Worm (Caenorhabditis elegans) whole organism, L4 larva: Measurements from ENCODE around the gene set-19.

ENCODE experiments used
- F26F4.8 ChIP-seq: fragments of 200-800 bp; sonication (Bioruptor generic); conservative IDR thresholded peaks from 2 replicates; pipeline ENCODE4 v1.3.6; 2022; ENCODE audit warnings: missing genetic modification characterization, missing compliant biosample characterization
- R02D3.7 ChIP-seq: fragments of 150-350 bp; sonication (generic microtip); optimal IDR thresholded peaks from 3 replicates; lab custom pipeline; 2014; ENCODE audit warnings: missing biosample characterization, missing genetic modification characterization
- Y105C5A.15 ChIP-seq: fragments of 200-800 bp; sonication (Bioruptor generic); IDR thresholded peaks from 2 replicates; pipeline ENCODE4 v1.3.6; 2022; ENCODE audit warnings: missing genetic modification characterization, missing compliant biosample characterization
- Y75B8A.6 ChIP-seq: fragments of 200-800 bp; sonication (Bioruptor generic); IDR thresholded peaks from 2 replicates; pipeline ENCODE4 v1.3.6; 2022; ENCODE audit warnings: missing genetic modification reagents, missing genetic modification characterization, missing compliant biosample characterization
- ama-1 ChIP-seq: fragments of 150-350 bp; optimal IDR thresholded peaks from 2 replicates; lab custom pipeline; 2014; ENCODE audit warnings: inconsistent platforms, mixed read lengths
- ceh-28 ChIP-seq: fragments of 150-350 bp; optimal IDR thresholded peaks from 2 replicates; lab custom pipeline; 2014; ENCODE audit warnings: missing biosample characterization, missing genetic modification reagents, missing genetic modification characterization
- ceh-82 ChIP-seq: sonication (generic microtip); optimal IDR thresholded peaks from 2 replicates; lab custom pipeline; 2017; ENCODE audit warnings: missing biosample characterization, missing genetic modification characterization
- jun-1 ChIP-seq: fragments of 150-350 bp; optimal IDR thresholded peaks from 2 replicates; lab custom pipeline; 2014; ENCODE audit warnings: missing biosample characterization, missing genetic modification reagents, missing genetic modification characterization
- lim-7 ChIP-seq: fragments of 200-800 bp; sonication (Bioruptor generic); IDR thresholded peaks from 2 replicates; pipeline ENCODE4 v1.3.6; 2022; ENCODE audit warnings: missing genetic modification characterization, missing compliant biosample characterization
- lin-15B ChIP-seq: fragments of 150-350 bp; sonication (generic microtip); optimal IDR thresholded peaks from 3 replicates; lab custom pipeline; 2014; ENCODE audit warnings: missing biosample characterization, missing genetic modification characterization
- spr-1 ChIP-seq: sonication (generic microtip); optimal IDR thresholded peaks from 2 replicates; lab custom pipeline; 2016; ENCODE audit warnings: mild to moderate bottlenecking, missing genetic modification characterization, missing compliant biosample characterization
- spr-3 ChIP-seq: fragments of 200-800 bp; sonication (Bioruptor generic); optimal IDR thresholded peaks from 2 replicates; lab custom pipeline; 2018; ENCODE audit warnings: mild to moderate bottlenecking, missing genetic modification characterization, missing compliant biosample characterization
- unc-130 ChIP-seq: sonication (generic microtip); optimal IDR thresholded peaks from 2 replicates; lab custom pipeline; 2016; ENCODE audit warnings: missing genetic modification reagents, missing genetic modification characterization, missing compliant biosample characterization

ce11 chrX:5714077-5714675 lies 34.2 kb upstream of the set-19 start, which contains the start of gene cyp-43A1:
- TF ChIP-seq lim-7: no peak
- TF ChIP-seq unc-130 (GFP tag; lab: Kevin White, UChicago): no peak
- no peak for TF ChIP-seq ceh-28
- TF ChIP-seq lin-15B (tag; lab: Kevin White, UChicago): no peak
- TF ChIP-seq spr-3: no peak
- TF ChIP-seq F26F4.8 (GFP tag; lab: Robert Waterston, UW): no peak
- TF ChIP-seq spr-1 (tag; lab: Kevin White, UChicago): no peak
- TF ChIP-seq ama-1 (lab: Kevin White, UChicago): no peak
- no peak for TF ChIP-seq Y105C5A.15 (GFP tag; lab: Robert Waterston, UW)
- no peak for TF ChIP-seq ceh-82 (tag; lab: Kevin White, UChicago)
- TF ChIP-seq jun-1 (tag; lab: Kevin White, UChicago): no peak
- no peak for TF ChIP-seq R02D3.7
- TF ChIP-seq Y75B8A.6 (GFP tag; lab: Robert Waterston, UW): no peak
